Worm (Caenorhabditis elegans): Measurements from ENCODE around the gene bath-13.

DNA sequence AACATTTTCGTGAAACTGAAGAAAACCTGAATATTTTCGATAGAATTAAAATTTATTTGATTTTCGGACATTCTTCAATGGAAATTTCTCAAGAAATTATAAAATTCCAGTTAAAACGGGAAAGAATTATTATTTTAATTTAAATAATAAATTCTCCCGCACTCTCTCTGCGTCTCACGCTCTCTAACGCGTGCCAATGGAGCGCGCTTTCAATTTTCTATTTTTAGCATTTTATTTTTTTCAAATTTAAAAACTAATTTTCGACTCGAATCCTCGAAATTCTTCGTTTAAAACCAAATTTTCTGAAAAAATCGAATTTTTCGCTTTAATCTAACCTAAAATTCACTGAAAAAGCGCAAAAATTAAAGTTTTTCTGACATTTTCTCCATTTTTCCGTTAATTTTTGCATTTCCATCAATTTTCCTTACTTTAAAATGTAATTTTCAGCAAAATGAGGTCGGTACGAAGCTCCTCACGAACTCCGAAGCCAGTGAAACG, 17.4 kb downstream of the bath-13 start, which contains the start of gene gbas-1:
- peak; percentile 65 to 66 for TF ChIP-seq lsy-2 (tag; optimal IDR thresholded peaks at IDR 0.05)
- no peak for TF ChIP-seq pag-3 (tag; optimal IDR thresholded peaks at IDR 0.05; ENCODE audit: borderline replicate concordance, insufficient read depth)
- TF ChIP-seq unc-62 (GFP tag; optimal IDR thresholded peaks at IDR 0.05) = no peak
- TF ChIP-seq elt-2 (tag; optimal IDR thresholded peaks at IDR 0.05) = no peak
- no peak for TF ChIP-seq unc-130 (tag; optimal IDR thresholded peaks at IDR 0.05)
- no peak for TF ChIP-seq vab-15 (tag; optimal IDR thresholded peaks at IDR 0.05)
- TF ChIP-seq rnt-1 (tag; optimal IDR thresholded peaks at IDR 0.05) = peak; percentile 25
- TF ChIP-seq pqm-1 (tag; optimal IDR thresholded peaks at IDR 0.05) = no peak
- TF ChIP-seq lin-13 (GFP tag; optimal IDR thresholded peaks at IDR 0.05) = no peak
- no peak for TF ChIP-seq nhr-11 (tag; optimal IDR thresholded peaks at IDR 0.05)
- no peak for TF ChIP-seq nhr-76 (tag; optimal IDR thresholded peaks at IDR 0.05)
- TF ChIP-seq lir-3 (tag; optimal IDR thresholded peaks at IDR 0.05; ENCODE audit: poor library complexity) = no peak
- no peak for TF ChIP-seq irx-1 (tag; optimal IDR thresholded peaks at IDR 0.05)

Measured in whole organism, L1 larva.